Fruit fly (Drosophila melanogaster): ENCODE results near the gene Plp.

Gene Plp

DNA sequence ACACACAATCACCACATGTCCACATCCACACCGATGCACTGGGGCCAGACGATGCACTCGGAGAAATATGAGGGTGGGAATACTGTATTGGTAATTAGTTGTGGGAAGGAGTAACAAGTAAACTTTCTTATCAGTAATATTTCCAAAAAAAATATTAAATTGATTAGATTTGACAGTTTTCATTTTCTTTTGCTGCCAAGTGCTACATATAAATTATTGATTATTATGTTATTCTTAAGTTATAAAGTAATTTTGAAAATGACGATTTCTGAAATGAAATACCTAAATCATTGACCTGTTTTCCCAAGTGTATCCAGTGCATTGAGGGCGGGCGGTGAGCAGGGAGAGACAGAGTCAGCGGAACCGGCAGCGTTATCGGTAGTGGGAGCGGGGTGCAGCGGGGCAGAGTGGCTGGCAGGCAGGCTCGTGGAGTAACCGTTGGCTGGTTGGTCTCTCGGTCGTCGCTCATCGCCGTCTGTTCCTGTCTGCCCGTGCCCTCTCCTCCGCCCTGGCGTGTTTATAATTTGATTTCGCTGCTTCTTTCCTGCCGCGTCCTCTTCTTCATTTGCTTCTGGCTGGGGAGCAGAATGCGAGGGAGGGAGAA is 13.4 kb upstream of the Plp start (continued):
- TF ChIP-seq CG13894 (tag; optimal IDR thresholded peaks at IDR 0.05) (no peak), CG14965 (GFP tag; optimal IDR thresholded peaks at IDR 0.05; ENCODE audit: borderline replicate concordance) (no peak), CG2120 (GFP tag; optimal IDR thresholded peaks at IDR 0.05) (no peak), Lpt (GFP tag; optimal IDR thresholded peaks at IDR 0.05) (no peak), ken (GFP tag; IDR thresholded peaks at IDR 0.05) (no peak), CG13775 (GFP tag; optimal IDR thresholded peaks at IDR 0.05) (peak; percentile 25), kay (GFP tag; optimal IDR thresholded peaks at IDR 0.05) (no peak), CG1603 (tag; optimal IDR thresholded peaks at IDR 0.05) (no peak), Dll (GFP tag; IDR thresholded peaks at IDR 0.05; ENCODE audit: partially characterized antibody) (no peak), CG32532 (GFP tag; IDR thresholded peaks at IDR 0.05) (0 out of 2 replicates have a peak, but pooled peaks have one; percentile 20), sens (GFP tag) (peak; percentile 81), CG1529 (GFP tag; optimal IDR thresholded peaks at IDR 0.05) (peak; percentile 58), CG6175 (GFP tag; IDR thresholded peaks at IDR 0.05) (no peak), CG34376 (GFP tag; optimal IDR thresholded peaks at IDR 0.05) (no peak), Pdp1 (GFP tag; optimal IDR thresholded peaks at IDR 0.05) (peak in 1 of 2 experiments; percentile 41), crc (GFP tag; optimal IDR thresholded peaks at IDR 0.05) (no peak), CG13296 (GFP tag; optimal IDR thresholded peaks at IDR 0.05) (no peak), CG4617 (GFP tag; optimal IDR thresholded peaks at IDR 0.05; ENCODE audit: borderline replicate concordance) (no peak), CG8359 (GFP tag; optimal IDR thresholded peaks at IDR 0.05; ENCODE audit: borderline replicate concordance) (peak; percentile 3), CG11093 (GFP tag; IDR thresholded peaks at IDR 0.05) (0 out of 3 replicates have a peak, but pooled peaks have one; percentile 32), sc (optimal IDR thresholded peaks at IDR 0.05) (no peak), sc (GFP tag; optimal IDR thresholded peaks at IDR 0.05) (peak; percentile 45), lmd (GFP tag; IDR thresholded peaks at IDR 0.05) (peak; percentile 36), dimm (GFP tag; IDR thresholded peaks at IDR 0.05) (0 out of 2 replicates have a peak, but pooled peaks have one; percentile 24), Hand (GFP tag; optimal IDR thresholded peaks at IDR 0.05) (peak; percentile 26), CG10565 (GFP tag; optimal IDR thresholded peaks at IDR 0.05) (no peak), CG7839 (tag; optimal IDR thresholded peaks at IDR 0.05) (peak; percentile 68), h (optimal IDR thresholded peaks at IDR 0.05) (no peak), twi (tag; optimal IDR thresholded peaks at IDR 0.05) (peak; percentile 20), corto (GFP tag; optimal IDR thresholded peaks at IDR 0.05) (peak; percentile 94), Gsc (GFP tag; IDR thresholded peaks at IDR 0.05) (no peak), CG6765 (GFP tag; optimal IDR thresholded peaks at IDR 0.05) (no peak), CG18619 (GFP tag; optimal IDR thresholded peaks at IDR 0.05) (peak; percentile 20), Gug (GFP tag; IDR thresholded peaks at IDR 0.05) (peak; percentile 5; the same call in 1 of the 4 replicates), da (GFP tag; optimal IDR thresholded peaks at IDR 0.05) (no peak), CG4707 (GFP tag; optimal IDR thresholded peaks at IDR 0.05) (no peak), klu (GFP tag; IDR thresholded peaks at IDR 0.05) (no peak), CG32772 (GFP tag; IDR thresholded peaks at IDR 0.05) (0 out of 2 replicates have a peak, but pooled peaks have one; percentile 42), Hr39 (optimal IDR thresholded peaks at IDR 0.05) (no peak), unc-4 (GFP tag; IDR thresholded peaks at IDR 0.05; ENCODE audit: partially characterized antibody) (no peak), Mrtf (GFP tag; IDR thresholded peaks at IDR 0.05) (no peak), run (tag; optimal IDR thresholded peaks at IDR 0.05) (no peak), Sin3A (optimal IDR thresholded peaks at IDR 0.05) (no peak), CG9215 (GFP tag; IDR thresholded peaks at IDR 0.05) (0 out of 2 replicates have a peak, but pooled peaks have one; percentile 26), lab (GFP tag; optimal IDR thresholded peaks at IDR 0.05) (no peak), Hr78 (GFP tag; optimal IDR thresholded peaks at IDR 0.05) (no peak), Taf1 (GFP tag; IDR thresholded peaks at IDR 0.05) (no peak), Dad (GFP tag; optimal IDR thresholded peaks at IDR 0.05) (no peak), CG31441 (GFP tag; IDR thresholded peaks at IDR 0.05) (peak; percentile 75; the same call in 1 of the 2 replicates), cg (GFP tag; optimal IDR thresholded peaks at IDR 0.05) (peak; percentile 37), HLH54F (GFP tag; optimal IDR thresholded peaks at IDR 0.05) (no peak), CG8478 (optimal IDR thresholded peaks at IDR 0.05) (no peak)

Data from whole organism, embryonic.